Fruit fly (Drosophila melanogaster) whole organism, embryonic: ENCODE data around the gene SLC5A11.

ENCODE experiments used
- Ada2b ChIP-seq: fragments of 200-800 bp; sonication (Bioruptor generic); IDR thresholded peaks from 2 replicates; pipeline ENCODE4 v1.3.6; 2022; ENCODE audit warnings: missing biosample characterization, missing genetic modification characterization
- CG10543 ChIP-seq: fragments of 200-800 bp; sonication (Bioruptor generic); optimal IDR thresholded peaks from 3 replicates; lab custom pipeline; 2017; ENCODE audit warnings: missing biosample characterization, mild to moderate bottlenecking, missing genetic modification characterization, moderate library complexity
- CG11247 ChIP-seq: fragments of 200-800 bp; sonication (Bioruptor generic); IDR thresholded peaks from 2 replicates; pipeline ENCODE4 v1.3.6; 2022; ENCODE audit warnings: missing biosample characterization, missing genetic modification characterization
- CG11504 ChIP-seq: fragments of 200-800 bp; sonication (Bioruptor generic); optimal IDR thresholded peaks from 3 replicates; lab custom pipeline; 2019; ENCODE audit warnings: missing biosample characterization, mild to moderate bottlenecking, missing genetic modification characterization, moderate library complexity
- CG12236 ChIP-seq: fragments of 200-800 bp; sonication (Bioruptor generic); optimal IDR thresholded peaks from 2 replicates; lab custom pipeline; 2016; ENCODE audit warnings: missing biosample characterization, missing genetic modification characterization
- CG1233 ChIP-seq: fragments of 200-800 bp; sonication (Bioruptor generic); optimal IDR thresholded peaks from 4 replicates; lab custom pipeline; 2018; ENCODE audit warnings: missing biosample characterization, mild to moderate bottlenecking, missing genetic modification characterization
- CG12744 ChIP-seq: fragments of 200-800 bp; sonication (Bioruptor generic); optimal IDR thresholded peaks from 2 replicates; lab custom pipeline; 2016; ENCODE audit warnings: missing biosample characterization, missing genetic modification characterization
- CG13775 ChIP-seq: fragments of 200-800 bp; sonication (Bioruptor generic); optimal IDR thresholded peaks from 3 replicates; lab custom pipeline; 2017; ENCODE audit warnings: missing biosample characterization, mild to moderate bottlenecking, missing genetic modification characterization
- CG14860 ChIP-seq: fragments of 200-800 bp; sonication (Bioruptor generic); IDR thresholded peaks from 3 replicates; pipeline ENCODE4 v1.3.6; 2022; ENCODE audit warnings: missing biosample characterization, missing genetic modification characterization; ENCODE audit not compliant: partially characterized antibody
- CG16815 ChIP-seq: fragments of 200-800 bp; sonication (Bioruptor generic); optimal IDR thresholded peaks from 3 replicates; lab custom pipeline; 2017; ENCODE audit warnings: missing biosample characterization, mild to moderate bottlenecking, missing genetic modification characterization
- CG17802 ChIP-seq: fragments of 200-800 bp; sonication (Bioruptor generic); optimal IDR thresholded peaks from 2 replicates; lab custom pipeline; 2018; ENCODE audit warnings: missing biosample characterization, mild to moderate bottlenecking, missing genetic modification characterization, moderate library complexity
- CG18011 ChIP-seq: fragments of 200-800 bp; sonication (Bioruptor generic); optimal IDR thresholded peaks from 2 replicates; lab custom pipeline; 2017; ENCODE audit warnings: missing biosample characterization, missing genetic modification characterization, mild to moderate bottlenecking, moderate library complexity, missing genotype
- CG2202 ChIP-seq: fragments of 200-800 bp; sonication (Bioruptor generic); optimal IDR thresholded peaks from 2 replicates; lab custom pipeline; 2018; ENCODE audit warnings: missing biosample characterization, mild to moderate bottlenecking, missing genetic modification characterization
- CG2712 ChIP-seq: fragments of 200-800 bp; optimal IDR thresholded peaks from 3 replicates; lab custom pipeline; 2019; ENCODE audit warnings: missing biosample characterization, mild to moderate bottlenecking, missing genetic modification characterization, moderate library complexity
- CG4360 ChIP-seq: fragments of 200-800 bp; sonication (Bioruptor generic); IDR thresholded peaks from 2 replicates; pipeline ENCODE4 v1.3.6; 2022; ENCODE audit warnings: missing biosample characterization, missing genetic modification characterization
- CG43689 ChIP-seq: fragments of 200-800 bp; sonication (Bioruptor generic); IDR thresholded peaks from 2 replicates; pipeline ENCODE4 v1.3.6; 2022; ENCODE audit warnings: missing biosample characterization, missing genetic modification characterization
- CG6175 ChIP-seq: fragments of 200-800 bp; sonication (Bioruptor generic); IDR thresholded peaks from 3 replicates; pipeline ENCODE4 v1.3.6; 2022; ENCODE audit warnings: missing biosample characterization, missing genetic modification characterization
- CG6765 ChIP-seq: fragments of 200-800 bp; sonication (Bioruptor generic); optimal IDR thresholded peaks from 3 replicates; lab custom pipeline; 2017; ENCODE audit warnings: missing biosample characterization, mild to moderate bottlenecking, missing genetic modification characterization
- CG7786 ChIP-seq: fragments of 200-800 bp; sonication (Bioruptor generic); optimal IDR thresholded peaks from 2 replicates; lab custom pipeline; 2016; ENCODE audit warnings: missing biosample characterization, missing genetic modification characterization
- CG7839 ChIP-seq: fragments of 200-800 bp; sonication (Bioruptor generic); optimal IDR thresholded peaks from 3 replicates; lab custom pipeline; 2018; ENCODE audit warnings: missing biosample characterization, mild to moderate bottlenecking, missing genetic modification characterization, moderate library complexity
- CG8359 ChIP-seq: fragments of 200-800 bp; sonication (Bioruptor generic); optimal IDR thresholded peaks from 2 replicates; lab custom pipeline; 2017; ENCODE audit warnings: missing biosample characterization, mild to moderate bottlenecking, missing genetic modification characterization, borderline replicate concordance
- D19A ChIP-seq: fragments of 200-800 bp; optimal IDR thresholded peaks from 3 replicates; lab custom pipeline; 2019; ENCODE audit warnings: missing biosample characterization, mild to moderate bottlenecking, missing genetic modification characterization, moderate library complexity
- ERR ChIP-seq: fragments of 200-800 bp; sonication (Bioruptor generic); optimal IDR thresholded peaks from 2 replicates; lab custom pipeline; 2016; ENCODE audit warnings: missing biosample characterization, missing genetic modification characterization
- Eip74EF ChIP-seq, 2 experiments: fragments of 200-800 bp in 1 of 2; fragments of >200 bp in 1 of 2; sonication (Bioruptor generic) in 1 of 2; optimal IDR thresholded peaks; 2 replicates each; lab custom pipeline; 2017 to 2019; ENCODE audit warnings: missing biosample characterization in 2 of 2, missing genetic modification characterization in 2 of 2, mild to moderate bottlenecking in 1 of 2, moderate library complexity in 1 of 2
- Fer3 ChIP-seq: fragments of 200-800 bp; sonication (Bioruptor generic); optimal IDR thresholded peaks from 2 replicates; lab custom pipeline; 2018; ENCODE audit warnings: missing biosample characterization, mild to moderate bottlenecking, missing genetic modification characterization, moderate library complexity
- H15 ChIP-seq: fragments of 200-800 bp; sonication (Bioruptor generic); IDR thresholded peaks from 3 replicates; pipeline ENCODE4 v1.3.6; 2022; ENCODE audit warnings: missing biosample characterization, missing genetic modification characterization
- HLH3B ChIP-seq: fragments of 200-800 bp; sonication (Bioruptor generic); IDR thresholded peaks from 2 replicates; pipeline ENCODE4 v1.3.6; 2022; ENCODE audit warnings: missing biosample characterization, missing genetic modification characterization
- Hand ChIP-seq: fragments of 200-800 bp; sonication (Bioruptor generic); optimal IDR thresholded peaks from 2 replicates; lab custom pipeline; 2017; ENCODE audit warnings: mild to moderate bottlenecking, missing biosample characterization, missing genetic modification reagents, missing genetic modification characterization
- Hey ChIP-seq: fragments of 200-800 bp; sonication (Bioruptor generic); optimal IDR thresholded peaks from 3 replicates; lab custom pipeline; 2018; ENCODE audit warnings: missing biosample characterization, mild to moderate bottlenecking, missing genetic modification characterization
- MBD-R2 ChIP-seq: fragments of 200-800 bp; sonication (Bioruptor generic); IDR thresholded peaks from 2 replicates; pipeline ENCODE4 v1.3.6; 2022; ENCODE audit warnings: missing biosample characterization, missing genetic modification characterization
- Myb ChIP-seq: fragments of 200-800 bp; sonication (Bioruptor generic); optimal IDR thresholded peaks from 2 replicates; lab custom pipeline; 2016; ENCODE audit warnings: missing biosample characterization, missing genetic modification characterization
- Rfx ChIP-seq: fragments of 200-800 bp; sonication (Bioruptor generic); IDR thresholded peaks from 2 replicates; pipeline ENCODE4 v1.3.6; 2022; ENCODE audit warnings: missing biosample characterization, missing genetic modification characterization
- Six4 ChIP-seq: fragments of 200-800 bp; sonication (Bioruptor generic); optimal IDR thresholded peaks from 2 replicates; lab custom pipeline; 2016; ENCODE audit warnings: missing biosample characterization, missing genetic modification characterization
- Taf1 ChIP-seq: fragments of 200-800 bp; sonication (Bioruptor generic); IDR thresholded peaks from 2 replicates; pipeline ENCODE4 v1.3.6; 2022; ENCODE audit warnings: missing biosample characterization, missing genetic modification characterization
- ci ChIP-seq: fragments of 200-800 bp; sonication (Bioruptor generic); IDR thresholded peaks from 3 replicates; pipeline ENCODE4 v1.3.6; 2022; ENCODE audit warnings: missing biosample characterization, missing genetic modification characterization
- dpn ChIP-seq, 2 experiments: fragments of 200-800 bp; sonication (Bioruptor generic); optimal IDR thresholded peaks; 3 replicates each; lab custom pipeline; 2016; ENCODE audit warnings: missing biosample characterization in 2 of 2, missing genetic modification characterization in 2 of 2
- emc ChIP-seq: fragments of 200-800 bp; sonication (Bioruptor generic); optimal IDR thresholded peaks from 2 replicates; lab custom pipeline; 2016; ENCODE audit warnings: missing biosample characterization, missing genetic modification characterization
- exex ChIP-seq: fragments of 200-800 bp; sonication (Bioruptor generic); optimal IDR thresholded peaks from 4 replicates; lab custom pipeline; 2018; ENCODE audit warnings: missing biosample characterization, mild to moderate bottlenecking, missing genetic modification characterization, moderate library complexity
- eyg ChIP-seq: fragments of 200-800 bp; sonication (Bioruptor generic); optimal IDR thresholded peaks from 3 replicates; lab custom pipeline; 2016; ENCODE audit warnings: missing biosample characterization, missing genetic modification characterization
- gce ChIP-seq: fragments of 200-800 bp; sonication (Bioruptor generic); IDR thresholded peaks from 3 replicates; pipeline ENCODE4 v1.3.6; 2022; ENCODE audit warnings: missing biosample characterization, missing genetic modification characterization
- gem ChIP-seq: fragments of 200-800 bp; sonication (Bioruptor generic); optimal IDR thresholded peaks from 2 replicates; lab custom pipeline; 2019; ENCODE audit warnings: missing biosample characterization, mild to moderate bottlenecking, missing genetic modification characterization, moderate library complexity
- jing ChIP-seq: fragments of 200-800 bp; sonication (Bioruptor generic); optimal IDR thresholded peaks from 2 replicates; lab custom pipeline; 2018; ENCODE audit warnings: missing biosample characterization, mild to moderate bottlenecking, missing genetic modification characterization
- mam ChIP-seq: fragments of 200-800 bp; sonication (Bioruptor generic); optimal IDR thresholded peaks from 3 replicates; lab custom pipeline; 2016; ENCODE audit warnings: missing biosample characterization, missing genetic modification characterization
- nom ChIP-seq: fragments of 200-800 bp; sonication (Bioruptor generic); optimal IDR thresholded peaks from 2 replicates; lab custom pipeline; 2017; ENCODE audit warnings: missing biosample characterization, missing genetic modification characterization, mild to moderate bottlenecking, moderate library complexity, missing genetic modification reagents
- p53 ChIP-seq: fragments of 200-800 bp; sonication (Bioruptor generic); optimal IDR thresholded peaks from 2 replicates; lab custom pipeline; 2016; ENCODE audit warnings: missing biosample characterization, missing genetic modification characterization
- psq ChIP-seq: fragments of 200-800 bp; sonication (Bioruptor generic); optimal IDR thresholded peaks from 2 replicates; lab custom pipeline; 2017; ENCODE audit warnings: missing biosample characterization, missing genetic modification characterization
- salm ChIP-seq: fragments of 200-800 bp; sonication (Bioruptor generic); optimal IDR thresholded peaks from 2 replicates; lab custom pipeline; 2018; ENCODE audit warnings: missing biosample characterization, mild to moderate bottlenecking, missing genetic modification characterization
- wor ChIP-seq: fragments of 200-800 bp; sonication (Bioruptor generic); IDR thresholded peaks from 2 replicates; pipeline ENCODE4 v1.3.6; 2022; ENCODE audit warnings: missing biosample characterization, missing genetic modification characterization

Gene SLC5A11

dm6 chr2L:8242186-8242585, 37.3 kb upstream of the SLC5A11 start, which contains the start of gene CG14277:
CG14277 (plus strand) TSS chr2L:8242486.
- TF ChIP-seq Six4 (no peak), CG11247 (GFP tag; lab: Robert Waterston, UW) (no peak), CG6765 (GFP tag; lab: Kevin White, UChicago) (no peak), Fer3 (tag; lab: Kevin White, UChicago) (no peak), CG14860 (GFP tag; lab: Robert Waterston, UW) (no peak), jing (no peak), CG13775 (GFP tag; lab: Kevin White, UChicago) (no peak), exex (tag; lab: Kevin White, UChicago) (no peak)

dm6 chr2L:8241700-8242099, 36.8 kb upstream of the SLC5A11 start, which contains the start of gene Spn28F:
Spn28F (minus strand) TSS chr2L:8241800.
- TF ChIP-seq CG18011 (GFP tag; lab: Kevin White, UChicago) (no peak), jing (no peak), MBD-R2 (no peak)

dm6 chr2L:8239712-8240245, 34.8 kb upstream of the SLC5A11 start, which contains the start of gene Pvr:
Pvr (minus strand) TSS chr2L:8239878.
- TF ChIP-seq Rfx, result peak; percentile 26; the same call in 1 of the 2 replicates
- no peak for TF ChIP-seq CG2712
- TF ChIP-seq eyg (GFP tag; lab: Kevin White, UChicago), result no peak
- TF ChIP-seq wor (GFP tag; lab: Robert Waterston, UW), result no peak
- TF ChIP-seq salm, result no peak
- no peak for TF ChIP-seq CG12744 (GFP tag; lab: Kevin White, UChicago)
- no peak for TF ChIP-seq HLH3B (GFP tag; lab: Robert Waterston, UW)
- TF ChIP-seq psq (GFP tag; lab: Kevin White, UChicago), result no peak
- no peak for TF ChIP-seq CG11504 (tag; lab: Kevin White, UChicago)
- TF ChIP-seq dpn (GFP tag; optimal IDR thresholded peaks at IDR 0.05; lab: Kevin White, UChicago), result peak in 1 of 2 experiments; percentile 21
- TF ChIP-seq D19A (tag; lab: Kevin White, UChicago), result no peak
- TF ChIP-seq CG6175 (GFP tag; lab: Robert Waterston, UW), result no peak
- TF ChIP-seq CG17802 (tag; lab: Kevin White, UChicago), result no peak
- TF ChIP-seq p53, result no peak
- no peak for TF ChIP-seq CG43689 (GFP tag; lab: Robert Waterston, UW)
- no peak for TF ChIP-seq CG16815 (GFP tag; lab: Kevin White, UChicago)
- no peak for TF ChIP-seq H15
- TF ChIP-seq gem (tag; lab: Kevin White, UChicago), result no peak
- TF ChIP-seq nom (GFP tag; lab: Kevin White, UChicago), result no peak
- TF ChIP-seq Eip74EF (GFP tag; optimal IDR thresholded peaks at IDR 0.05; lab: Kevin White, UChicago), result no peak
- TF ChIP-seq ci, result peak; percentile 17; the same call in 1 of the 3 replicates
- TF ChIP-seq gce (GFP tag; lab: Robert Waterston, UW), result no peak
- no peak for TF ChIP-seq CG10543
- TF ChIP-seq CG1233 (GFP tag; lab: Kevin White, UChicago), result no peak
- TF ChIP-seq ERR (GFP tag; lab: Kevin White, UChicago), result no peak
- TF ChIP-seq Hand, result no peak
- no peak for TF ChIP-seq Ada2b (GFP tag; lab: Robert Waterston, UW)
- TF ChIP-seq Myb, result peak; percentile 97
- no peak for TF ChIP-seq CG2202 (tag; lab: Kevin White, UChicago)
- no peak for TF ChIP-seq CG8359 (GFP tag; lab: Kevin White, UChicago)
- TF ChIP-seq mam, result no peak
- TF ChIP-seq Hey (tag; lab: Kevin White, UChicago), result no peak
- no peak for TF ChIP-seq CG4360
- TF ChIP-seq CG7786, result no peak
- TF ChIP-seq CG12236 (GFP tag; lab: Kevin White, UChicago), result no peak
- no peak for TF ChIP-seq CG7839
- TF ChIP-seq Taf1 (GFP tag; lab: Robert Waterston, UW), result no peak
- no peak for TF ChIP-seq emc (GFP tag; lab: Kevin White, UChicago)
